Fruit fly (Drosophila melanogaster) whole organism: Measurements from ENCODE around the gene UbcE2H.

ENCODE experiments used
- CG8478 ChIP-seq: fragments of >200 bp; optimal IDR thresholded peaks from 2 replicates; lab custom pipeline; 2018; ENCODE audit warnings: inconsistent platforms
- Dll ChIP-seq: fragments of >200 bp; optimal IDR thresholded peaks from 2 replicates; lab custom pipeline; 2017
- EcR ChIP-seq, 2 experiments: fragments of >200 bp; optimal IDR thresholded peaks; 2 replicates each; lab custom pipeline; 2017; ENCODE audit warnings: missing biosample characterization in 2 of 2, missing genetic modification characterization in 2 of 2, missing genetic modification reagents in 2 of 2
- pan ChIP-seq: fragments of >200 bp; optimal IDR thresholded peaks from 2 replicates; lab custom pipeline; 2017
- psq ChIP-seq: fragments of >200 bp; optimal IDR thresholded peaks from 2 replicates; lab custom pipeline; 2017
- usp ChIP-seq: fragments of >200 bp; optimal IDR thresholded peaks from 2 replicates; lab custom pipeline; 2017; ENCODE audit warnings: missing biosample characterization, missing genetic modification characterization, mixed read lengths

Gene UbcE2H

dm6 chrX:8126149-8126548, 32.3 kb upstream of the UbcE2H start:
- TF ChIP-seq Dll (lab: Kevin White, UChicago), result no peak
- TF ChIP-seq psq (lab: Kevin White, UChicago), result no peak
- TF ChIP-seq pan (lab: Kevin White, UChicago), result no peak
- no peak for TF ChIP-seq CG8478 (lab: Kevin White, UChicago)
- TF ChIP-seq usp (GFP tag; lab: Kevin White, UChicago), result no peak

- TF ChIP-seq EcR (GFP tag; optimal IDR thresholded peaks at IDR 0.05; lab: Kevin White, UChicago) (no peak), pan (lab: Kevin White, UChicago) (no peak), CG8478 (lab: Kevin White, UChicago) (no peak), usp (GFP tag; lab: Kevin White, UChicago) (no peak), Dll (lab: Kevin White, UChicago) (no peak), psq (lab: Kevin White, UChicago) (no peak)
Measured at dm6 chrX:8125224-8125649, 31.4 kb upstream of the UbcE2H start.

- no peak for TF ChIP-seq EcR (GFP tag; optimal IDR thresholded peaks at IDR 0.05; lab: Kevin White, UChicago)
- TF ChIP-seq CG8478 (lab: Kevin White, UChicago), result no peak
- TF ChIP-seq pan (lab: Kevin White, UChicago), result no peak
- no peak for TF ChIP-seq usp (GFP tag; lab: Kevin White, UChicago)
- TF ChIP-seq psq (lab: Kevin White, UChicago), result no peak
- no peak for TF ChIP-seq Dll (lab: Kevin White, UChicago)
Measured at dm6 chrX:8122834-8123233, 29.0 kb upstream of the UbcE2H start.

- no peak for TF ChIP-seq CG8478 (lab: Kevin White, UChicago)
- TF ChIP-seq Dll (lab: Kevin White, UChicago), result no peak
- TF ChIP-seq pan (lab: Kevin White, UChicago), result no peak
- no peak for TF ChIP-seq EcR (GFP tag; optimal IDR thresholded peaks at IDR 0.05; lab: Kevin White, UChicago)
- no peak for TF ChIP-seq usp (GFP tag; lab: Kevin White, UChicago)
Measured at dm6 chrX:8120939-8121338, 27.1 kb upstream of the UbcE2H start, which contains the start of gene CG2260. Gene CG2260, minus strand, starts transcription at chrX:8121147.

dm6 chrX:8116813-8117212, 22.9 kb upstream of the UbcE2H start, which contains the start of gene CG1575:
Gene CG1575, plus strand, starts transcription at chrX:8117012.
- TF ChIP-seq usp (GFP tag; lab: Kevin White, UChicago) (no peak), EcR (GFP tag; optimal IDR thresholded peaks at IDR 0.05; lab: Kevin White, UChicago) (no peak), Dll (lab: Kevin White, UChicago) (no peak), psq (lab: Kevin White, UChicago) (no peak), pan (lab: Kevin White, UChicago) (no peak), CG8478 (lab: Kevin White, UChicago) (no peak)

dm6 chrX:8115717-8116311, 21.9 kb upstream of the UbcE2H start, which contains the start of gene Gclc:
Gene Gclc, minus strand, starts transcription at chrX:8116147.
- TF ChIP-seq CG8478 (lab: Kevin White, UChicago) (no peak), Dll (lab: Kevin White, UChicago) (no peak), EcR (GFP tag; optimal IDR thresholded peaks at IDR 0.05; lab: Kevin White, UChicago) (no peak), usp (GFP tag; lab: Kevin White, UChicago) (no peak), psq (lab: Kevin White, UChicago) (no peak), pan (lab: Kevin White, UChicago) (no peak)

- TF ChIP-seq usp (GFP tag; lab: Kevin White, UChicago) (no peak), CG8478 (lab: Kevin White, UChicago) (no peak), pan (lab: Kevin White, UChicago) (no peak), psq (lab: Kevin White, UChicago) (no peak), Dll (lab: Kevin White, UChicago) (no peak), EcR (GFP tag; optimal IDR thresholded peaks at IDR 0.05; lab: Kevin White, UChicago) (no peak)
Measured at dm6 chrX:8115343-8115676, 21.4 kb upstream of the UbcE2H start.

- TF ChIP-seq EcR (GFP tag; optimal IDR thresholded peaks at IDR 0.05; lab: Kevin White, UChicago) (no peak), usp (GFP tag; lab: Kevin White, UChicago) (no peak), psq (lab: Kevin White, UChicago) (no peak), Dll (lab: Kevin White, UChicago) (no peak), pan (lab: Kevin White, UChicago) (no peak), CG8478 (lab: Kevin White, UChicago) (no peak)
Measured at dm6 chrX:8114476-8115342, 20.8 kb upstream of the UbcE2H start.

- no peak for TF ChIP-seq usp (GFP tag; lab: Kevin White, UChicago)
- TF ChIP-seq EcR (GFP tag; optimal IDR thresholded peaks at IDR 0.05; lab: Kevin White, UChicago), result no peak
- TF ChIP-seq psq (lab: Kevin White, UChicago), result no peak
- TF ChIP-seq CG8478 (lab: Kevin White, UChicago), result no peak
- no peak for TF ChIP-seq pan (lab: Kevin White, UChicago)
- TF ChIP-seq Dll (lab: Kevin White, UChicago), result no peak
Measured at dm6 chrX:8113386-8114279, 19.8 kb upstream of the UbcE2H start.

dm6 chrX:8112715-8113114, 18.9 kb upstream of the UbcE2H start:
- TF ChIP-seq CG8478 (lab: Kevin White, UChicago) (no peak), psq (lab: Kevin White, UChicago) (no peak), usp (GFP tag; lab: Kevin White, UChicago) (no peak), Dll (lab: Kevin White, UChicago) (no peak), pan (lab: Kevin White, UChicago) (no peak), EcR (GFP tag; optimal IDR thresholded peaks at IDR 0.05; lab: Kevin White, UChicago) (no peak)
